Worm (Caenorhabditis elegans) whole organism, L1 larva: ENCODE measurements around the gene srw-34.
A peak's percentile ranks its signal among the peaks of the same experiment; 100 is the strongest.

Experiments
- C04F5.9 ChIP-seq: sonication (generic microtip); optimal IDR thresholded peaks from 2 replicates; lab custom pipeline; 2016; ENCODE audit warnings: missing genetic modification characterization, missing compliant biosample characterization
- Y116A8C.19 ChIP-seq: sonication (generic microtip); optimal IDR thresholded peaks from 2 replicates; lab custom pipeline; 2016; ENCODE audit warnings: missing compliant biosample characterization, missing genetic modification characterization, borderline replicate concordance
- aha-1 ChIP-seq: fragments of 150-350 bp; optimal IDR thresholded peaks from 2 replicates; lab custom pipeline; 2014; ENCODE audit warnings: missing biosample characterization, missing genetic modification characterization
- alr-1 ChIP-seq: fragments of 200-800 bp; sonication (Bioruptor generic); optimal IDR thresholded peaks from 2 replicates; lab custom pipeline; 2018; ENCODE audit warnings: borderline replicate concordance, mild to moderate bottlenecking, missing genetic modification characterization, missing compliant biosample characterization
- ama-1 ChIP-seq: fragments of 150-350 bp; optimal IDR thresholded peaks from 2 replicates; lab custom pipeline; 2014
- blmp-1 ChIP-seq: fragments of 150-350 bp; optimal IDR thresholded peaks from 2 replicates; lab custom pipeline; 2014; ENCODE audit warnings: missing biosample characterization, missing genetic modification characterization
- ceh-8 ChIP-seq: fragments of 200-800 bp; sonication (Bioruptor generic); optimal IDR thresholded peaks from 2 replicates; lab custom pipeline; 2018; ENCODE audit warnings: mild to moderate bottlenecking, missing genetic modification characterization, moderate library complexity, missing compliant biosample characterization
- ceh-82 ChIP-seq, 3 experiments: fragments of 150-350 bp in 1 of 3; sonication (generic microtip) in 2 of 3; optimal IDR thresholded peaks; 2 replicates each; lab custom pipeline; 2014 to 2017; ENCODE audit warnings: missing biosample characterization in 3 of 3, missing genetic modification characterization in 3 of 3
- efl-3 ChIP-seq: fragments of 200-800 bp; sonication (Bioruptor generic); optimal IDR thresholded peaks from 2 replicates; lab custom pipeline; 2018; ENCODE audit warnings: mild to moderate bottlenecking, missing genetic modification characterization, missing compliant biosample characterization
- elt-2 ChIP-seq: sonication (generic microtip); optimal IDR thresholded peaks from 2 replicates; lab custom pipeline; 2016; ENCODE audit warnings: missing genetic modification characterization, mild to moderate bottlenecking, inconsistent platforms, missing compliant biosample characterization, missing genetic modification reagents
- ets-5 ChIP-seq: fragments of 200-800 bp; sonication (Bioruptor generic); IDR thresholded peaks from 2 replicates; pipeline ENCODE4 v1.3.6; 2022; ENCODE audit warnings: missing genetic modification characterization, missing compliant biosample characterization
- fkh-4 ChIP-seq: sonication (generic microtip); optimal IDR thresholded peaks from 2 replicates; lab custom pipeline; 2016; ENCODE audit warnings: missing compliant biosample characterization, missing genetic modification characterization, borderline replicate concordance
- fkh-8 ChIP-seq: sonication (generic microtip); optimal IDR thresholded peaks from 2 replicates; lab custom pipeline; 2016; ENCODE audit warnings: mild to moderate bottlenecking, missing genetic modification characterization, missing compliant biosample characterization
- fos-1 ChIP-seq: fragments of 150-350 bp; optimal IDR thresholded peaks from 2 replicates; lab custom pipeline; 2014; ENCODE audit warnings: missing biosample characterization, missing genetic modification characterization
- hlh-17 ChIP-seq: fragments of 200-800 bp; sonication (Bioruptor generic); optimal IDR thresholded peaks from 2 replicates; lab custom pipeline; 2018; ENCODE audit warnings: missing genetic modification characterization, mild to moderate bottlenecking, missing compliant biosample characterization, moderate library complexity, borderline replicate concordance
- irx-1 ChIP-seq: sonication (generic microtip); optimal IDR thresholded peaks from 2 replicates; lab custom pipeline; 2016; ENCODE audit warnings: missing genetic modification characterization, missing compliant biosample characterization
- lir-3 ChIP-seq: sonication (generic microtip); optimal IDR thresholded peaks from 2 replicates; lab custom pipeline; 2016; ENCODE audit warnings: mild to moderate bottlenecking, missing genetic modification characterization, moderate library complexity, missing compliant biosample characterization; ENCODE audit not compliant: poor library complexity
- mab-9 ChIP-seq: fragments of 200-800 bp; sonication (Bioruptor generic); IDR thresholded peaks from 2 replicates; pipeline ENCODE4 v1.3.6; 2022; ENCODE audit warnings: missing genetic modification reagents, missing genetic modification characterization, missing compliant biosample characterization
- mdl-1 ChIP-seq, 2 experiments: fragments of 150-350 bp; optimal IDR thresholded peaks; 2 replicates each; lab custom pipeline; 2014 to 2017; ENCODE audit warnings: missing biosample characterization in 2 of 2, missing genetic modification characterization in 2 of 2, inconsistent platforms in 1 of 2
- mef-2 ChIP-seq: fragments of 150-350 bp; optimal IDR thresholded peaks from 2 replicates; lab custom pipeline; 2014; ENCODE audit warnings: missing biosample characterization, missing genetic modification characterization
- nhr-12 ChIP-seq: sonication (generic microtip); optimal IDR thresholded peaks from 2 replicates; lab custom pipeline; 2017; ENCODE audit warnings: missing biosample characterization, missing genetic modification characterization
- nhr-19 ChIP-seq: fragments of 200-800 bp; sonication (Bioruptor generic); conservative IDR thresholded peaks from 2 replicates; pipeline ENCODE4 v1.3.6; 2022; ENCODE audit warnings: missing genetic modification characterization, missing compliant biosample characterization
- nhr-20 ChIP-seq: sonication (generic microtip); optimal IDR thresholded peaks from 2 replicates; lab custom pipeline; 2016; ENCODE audit warnings: mild to moderate bottlenecking, missing genetic modification characterization, missing compliant biosample characterization
- nhr-85 ChIP-seq: sonication (generic microtip); peaks from one replicate; lab custom pipeline; 2016; ENCODE audit warnings: missing genetic modification characterization, inconsistent platforms, missing compliant biosample characterization
- nhr-90 ChIP-seq: sonication (generic microtip); optimal IDR thresholded peaks from 2 replicates; lab custom pipeline; 2016; ENCODE audit warnings: mild to moderate bottlenecking, missing genetic modification characterization, missing compliant biosample characterization; ENCODE audit not compliant: poor library complexity
- pax-3 ChIP-seq: fragments of 200-800 bp; sonication (Bioruptor generic); optimal IDR thresholded peaks from 2 replicates; lab custom pipeline; 2018; ENCODE audit warnings: mild to moderate bottlenecking, missing genetic modification characterization, moderate library complexity, missing compliant biosample characterization
- pqm-1 ChIP-seq: sonication (generic microtip); optimal IDR thresholded peaks from 3 replicates; lab custom pipeline; 2017; ENCODE audit warnings: missing biosample characterization, missing genetic modification characterization
- rnt-1 ChIP-seq: sonication (generic microtip); optimal IDR thresholded peaks from 2 replicates; lab custom pipeline; 2016; ENCODE audit warnings: mild to moderate bottlenecking, missing genetic modification characterization, moderate library complexity, missing compliant biosample characterization
- snpc-4 ChIP-seq: fragments of 150-350 bp; optimal IDR thresholded peaks from 2 replicates; lab custom pipeline; 2014; ENCODE audit warnings: missing biosample characterization, missing genetic modification characterization
- snu-23 ChIP-seq: sonication (generic microtip); optimal IDR thresholded peaks from 2 replicates; lab custom pipeline; 2016; ENCODE audit warnings: missing genetic modification characterization, missing compliant biosample characterization
- sox-4 ChIP-seq: sonication (generic microtip); optimal IDR thresholded peaks from 2 replicates; lab custom pipeline; 2016; ENCODE audit warnings: missing genetic modification characterization, missing compliant biosample characterization
- swsn-7 ChIP-seq: sonication (generic microtip); optimal IDR thresholded peaks from 2 replicates; lab custom pipeline; 2016; ENCODE audit warnings: missing genetic modification characterization, missing compliant biosample characterization
- tbx-2 ChIP-seq: sonication (generic microtip); optimal IDR thresholded peaks from 2 replicates; lab custom pipeline; 2016; ENCODE audit warnings: missing genetic modification characterization, missing compliant biosample characterization
- unc-130 ChIP-seq: fragments of 150-350 bp; optimal IDR thresholded peaks from 2 replicates; lab custom pipeline; 2017; ENCODE audit warnings: missing biosample characterization, missing genetic modification characterization, inconsistent platforms
- unc-62 ChIP-seq: fragments of 150-350 bp; optimal IDR thresholded peaks from 2 replicates; lab custom pipeline; 2014; ENCODE audit warnings: missing biosample characterization, missing genetic modification reagents, missing genetic modification characterization
- unc-98 ChIP-seq: fragments of 200-800 bp; sonication (Bioruptor generic); IDR thresholded peaks from 2 replicates; pipeline ENCODE4 v1.3.6; 2022; ENCODE audit warnings: missing genetic modification characterization, missing compliant biosample characterization
- xbp-1 ChIP-seq: sonication (generic microtip); optimal IDR thresholded peaks from 2 replicates; lab custom pipeline; 2016; ENCODE audit warnings: missing genetic modification characterization, missing compliant biosample characterization
- zag-1 ChIP-seq: fragments of 150-350 bp; optimal IDR thresholded peaks from 2 replicates; lab custom pipeline; 2014; ENCODE audit warnings: missing biosample characterization, missing genetic modification characterization
- zip-4 ChIP-seq: fragments of 200-800 bp; sonication (Bioruptor generic); optimal IDR thresholded peaks from 2 replicates; lab custom pipeline; 2018; ENCODE audit warnings: mild to moderate bottlenecking, missing genetic modification characterization, moderate library complexity, missing compliant biosample characterization
- ztf-11 ChIP-seq, 2 experiments: sonication (generic microtip); optimal IDR thresholded peaks; 2 replicates each; lab custom pipeline; 2016 to 2017; ENCODE audit warnings: missing genetic modification characterization in 2 of 2, missing biosample characterization in 1 of 2, missing compliant biosample characterization in 1 of 2

srw-34 gene

DNA sequence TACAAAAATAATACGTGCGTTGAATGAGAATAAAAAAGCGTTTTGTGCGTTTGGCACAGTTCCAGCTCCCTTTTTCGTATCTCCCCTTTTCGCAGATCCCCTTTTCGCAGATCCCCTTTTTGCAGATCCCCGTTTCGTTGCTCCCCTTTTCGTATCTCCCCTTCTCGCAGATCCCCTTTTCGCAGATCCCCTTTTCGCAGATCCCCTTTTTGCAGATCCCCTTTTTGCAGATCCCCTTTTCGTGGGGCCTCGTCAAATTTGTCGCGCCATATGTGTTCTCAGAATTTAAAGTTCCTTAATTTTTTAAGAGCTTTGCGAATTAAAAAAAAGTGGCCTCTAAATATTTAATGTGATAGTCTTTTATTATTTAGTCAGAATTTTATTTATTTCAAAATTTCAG lies 30.8 kb upstream of the srw-34 start, which contains the start of gene Y32B12B.4:
Gene Y32B12B.4, plus strand, starts transcription at position 399 of the 400 bp plus-strand sequence.
- TF ChIP-seq rnt-1 (peak; percentile 49), hlh-17 (GFP tag; lab: Kevin White, UChicago) (no peak), swsn-7 (tag; lab: Kevin White, UChicago) (no peak), ama-1 (lab: Kevin White, UChicago) (no peak), alr-1 (tag; lab: Kevin White, UChicago) (no peak), nhr-85 (tag; lab: Kevin White, UChicago) (no peak), ets-5 (no peak), xbp-1 (tag; lab: Kevin White, UChicago) (no peak), nhr-12 (tag; lab: Kevin White, UChicago) (no peak), blmp-1 (tag; lab: Kevin White, UChicago) (no peak), ztf-11 (tag; optimal IDR thresholded peaks at IDR 0.05; lab: Kevin White, UChicago) (peak in 1 of 2 experiments; percentile 26), Y116A8C.19 (tag; lab: Kevin White, UChicago) (no peak), aha-1 (tag; lab: Kevin White, UChicago) (no peak), tbx-2 (tag; lab: Kevin White, UChicago) (peak; percentile 3), nhr-19 (GFP tag; lab: Robert Waterston, UW) (no peak), fkh-4 (no peak), C04F5.9 (tag; lab: Kevin White, UChicago) (no peak), mab-9 (GFP tag; lab: Robert Waterston, UW) (peak; percentile 24; the same call in 1 of the 2 replicates), unc-98 (GFP tag; lab: Robert Waterston, UW) (peak; percentile 72)
- TF ChIP-seq, all 84 proteins: peak for 5

DNA sequence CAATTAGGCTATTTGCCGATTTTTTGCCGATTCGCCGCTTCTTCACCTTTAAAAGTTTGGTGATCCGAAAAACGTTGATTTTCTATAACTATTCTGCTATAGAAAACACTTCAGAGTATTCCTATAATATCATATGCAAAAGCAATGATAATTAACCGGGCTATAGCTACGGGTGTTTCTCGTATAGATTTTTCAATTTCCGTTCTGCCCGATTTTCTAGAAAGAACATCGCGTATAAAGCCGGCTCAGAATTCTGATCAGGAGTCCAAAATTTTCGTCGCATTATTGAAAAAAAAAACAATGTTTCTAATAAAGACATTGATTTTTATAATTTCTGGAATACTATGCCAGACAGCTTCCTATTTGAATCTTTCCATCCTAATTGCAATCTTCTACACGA lies 28.5 kb upstream of the srw-34 start, which contains the start of gene srbc-65:
Gene srbc-65, plus strand, starts transcription at position 301 of the 400 bp plus-strand sequence.
- TF ChIP-seq xbp-1 (tag; lab: Kevin White, UChicago): no peak
- TF ChIP-seq alr-1 (tag; lab: Kevin White, UChicago): no peak
- no peak for TF ChIP-seq zip-4
- no peak for TF ChIP-seq snpc-4 (tag; lab: Kevin White, UChicago)
- no peak for TF ChIP-seq irx-1 (tag; lab: Kevin White, UChicago)
- TF ChIP-seq nhr-20 (tag; lab: Kevin White, UChicago): no peak
- no peak for TF ChIP-seq nhr-19 (GFP tag; lab: Robert Waterston, UW)
- TF ChIP-seq zag-1 (tag; lab: Kevin White, UChicago): no peak
- TF ChIP-seq fos-1 (tag; lab: Kevin White, UChicago): no peak
- TF ChIP-seq pqm-1 (tag; lab: Kevin White, UChicago): no peak
- no peak for TF ChIP-seq efl-3
- TF ChIP-seq ceh-8 (GFP tag; lab: Kevin White, UChicago): no peak
- no peak for TF ChIP-seq snu-23 (GFP tag; lab: Kevin White, UChicago)
- no peak for TF ChIP-seq elt-2 (tag; lab: Kevin White, UChicago)
- TF ChIP-seq lir-3 (tag; lab: Kevin White, UChicago): no peak
- no peak for TF ChIP-seq unc-130
- TF ChIP-seq pax-3 (tag; lab: Kevin White, UChicago): no peak
- TF ChIP-seq ceh-82 (tag; optimal IDR thresholded peaks at IDR 0.05; lab: Kevin White, UChicago): no peak
- no peak for TF ChIP-seq mef-2 (tag; lab: Kevin White, UChicago)
- TF ChIP-seq nhr-90: no peak

DNA sequence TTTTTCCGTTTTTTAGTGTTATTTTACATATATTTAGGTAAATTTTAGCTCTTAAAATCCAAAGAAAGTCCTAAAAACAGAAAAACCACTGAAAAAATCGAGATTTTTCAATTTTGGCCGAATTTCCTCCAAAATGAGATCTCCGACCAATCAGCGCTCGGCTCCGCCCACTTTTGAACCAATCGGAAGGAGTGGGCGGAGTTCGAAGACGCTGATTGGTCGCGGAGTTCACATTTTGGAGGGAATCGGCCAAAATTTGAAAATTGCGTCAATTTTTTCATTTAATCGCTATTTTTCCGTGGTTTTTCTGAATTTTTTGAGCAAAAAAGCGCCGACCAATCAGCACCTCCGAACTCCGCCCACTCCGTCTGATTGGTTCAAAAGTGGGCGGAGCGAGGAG lies 18.5 kb upstream of the srw-34 start:
- TF ChIP-seq fkh-4 (no peak), nhr-85 (tag; lab: Kevin White, UChicago) (no peak), sox-4 (tag; lab: Kevin White, UChicago) (no peak), fkh-8 (tag; lab: Kevin White, UChicago) (no peak), rnt-1 (no peak), unc-62 (GFP tag; lab: Kevin White, UChicago) (no peak), mef-2 (tag; lab: Kevin White, UChicago) (no peak), mdl-1 (tag; optimal IDR thresholded peaks at IDR 0.05; lab: Kevin White, UChicago) (no peak), ceh-8 (GFP tag; lab: Kevin White, UChicago) (no peak)
